Fruit fly (Drosophila melanogaster) whole organism, embryonic: ENCODE results near the gene Bet3.

ENCODE experiments used
- CG10267 ChIP-seq: fragments of 200-800 bp; sonication (Bioruptor generic); optimal IDR thresholded peaks from 2 replicates; lab custom pipeline; 2018; ENCODE audit warnings: missing biosample characterization, mild to moderate bottlenecking, missing genetic modification characterization, moderate library complexity
- CG11456 ChIP-seq: fragments of 200-800 bp; sonication (Bioruptor generic); IDR thresholded peaks from 3 replicates; pipeline ENCODE4 v1.3.6; 2022; ENCODE audit warnings: missing biosample characterization, missing genetic modification characterization
- CG12236 ChIP-seq: fragments of 200-800 bp; sonication (Bioruptor generic); optimal IDR thresholded peaks from 2 replicates; lab custom pipeline; 2016; ENCODE audit warnings: missing biosample characterization, missing genetic modification characterization
- CG15696 ChIP-seq: fragments of 200-800 bp; sonication (Bioruptor generic); optimal IDR thresholded peaks from 2 replicates; lab custom pipeline; 2019; ENCODE audit warnings: missing biosample characterization, mild to moderate bottlenecking, missing genetic modification characterization, moderate library complexity
- CG17186 ChIP-seq: fragments of 200-800 bp; sonication (Bioruptor generic); optimal IDR thresholded peaks from 3 replicates; lab custom pipeline; 2017; ENCODE audit warnings: missing biosample characterization, missing genetic modification reagents, missing genetic modification characterization
- CG17802 ChIP-seq: fragments of 200-800 bp; sonication (Bioruptor generic); optimal IDR thresholded peaks from 2 replicates; lab custom pipeline; 2018; ENCODE audit warnings: missing biosample characterization, mild to moderate bottlenecking, missing genetic modification characterization, moderate library complexity
- CG17829 ChIP-seq: fragments of 200-800 bp; optimal IDR thresholded peaks from 2 replicates; lab custom pipeline; 2019; ENCODE audit warnings: missing biosample characterization, mild to moderate bottlenecking, missing genetic modification characterization, moderate library complexity
- CG18764 ChIP-seq: fragments of 200-800 bp; sonication (Bioruptor generic); optimal IDR thresholded peaks from 3 replicates; lab custom pipeline; 2016; ENCODE audit warnings: missing biosample characterization, missing genetic modification characterization
- CG3065 ChIP-seq: fragments of 200-800 bp; sonication (Bioruptor generic); optimal IDR thresholded peaks from 2 replicates; lab custom pipeline; 2016; ENCODE audit warnings: missing biosample characterization, missing genetic modification characterization
- CG3163 ChIP-seq: fragments of 200-800 bp; sonication (Bioruptor generic); optimal IDR thresholded peaks from 3 replicates; lab custom pipeline; 2016; ENCODE audit warnings: missing biosample characterization, missing genetic modification characterization
- CG33213 ChIP-seq: fragments of 200-800 bp; sonication (Bioruptor generic); optimal IDR thresholded peaks from 3 replicates; lab custom pipeline; 2016; ENCODE audit warnings: missing biosample characterization, missing genetic modification characterization
- CG33557 ChIP-seq: fragments of 200-800 bp; sonication (Bioruptor generic); optimal IDR thresholded peaks from 2 replicates; lab custom pipeline; 2019; ENCODE audit warnings: missing biosample characterization, mild to moderate bottlenecking, missing genetic modification characterization, moderate library complexity
- CG34376 ChIP-seq: fragments of 200-800 bp; sonication (Bioruptor generic); optimal IDR thresholded peaks from 2 replicates; lab custom pipeline; 2018; ENCODE audit warnings: missing biosample characterization, mild to moderate bottlenecking, missing genetic modification characterization
- CG4404 ChIP-seq: fragments of 200-800 bp; sonication (Bioruptor generic); IDR thresholded peaks from 2 replicates; pipeline ENCODE4 v1.3.6; 2022; ENCODE audit warnings: missing biosample characterization, missing genetic modification characterization
- CG6272 ChIP-seq: fragments of 200-800 bp; sonication (Bioruptor generic); IDR thresholded peaks from 2 replicates; pipeline ENCODE4 v1.3.6; 2022; ENCODE audit warnings: missing biosample characterization, missing genetic modification characterization
- Dip3 ChIP-seq: fragments of 200-800 bp; sonication (Bioruptor generic); optimal IDR thresholded peaks from 3 replicates; lab custom pipeline; 2016; ENCODE audit warnings: missing biosample characterization, missing genetic modification characterization
- Hand ChIP-seq: fragments of 200-800 bp; sonication (Bioruptor generic); optimal IDR thresholded peaks from 2 replicates; lab custom pipeline; 2017; ENCODE audit warnings: mild to moderate bottlenecking, missing biosample characterization, missing genetic modification reagents, missing genetic modification characterization
- Hey ChIP-seq: fragments of 200-800 bp; sonication (Bioruptor generic); optimal IDR thresholded peaks from 3 replicates; lab custom pipeline; 2018; ENCODE audit warnings: missing biosample characterization, mild to moderate bottlenecking, missing genetic modification characterization
- Hr78 ChIP-seq, 2 experiments: fragments of 200-800 bp in 1 of 2; fragments of >200 bp in 1 of 2; sonication (Bioruptor generic) in 1 of 2; optimal IDR thresholded peaks; 2 replicates each; lab custom pipeline; 2017 to 2019; ENCODE audit warnings: missing biosample characterization in 2 of 2, missing genetic modification characterization in 2 of 2, mild to moderate bottlenecking in 1 of 2, moderate library complexity in 1 of 2
- Lpt ChIP-seq: fragments of >200 bp; optimal IDR thresholded peaks from 2 replicates; lab custom pipeline; 2018; ENCODE audit warnings: missing biosample characterization, missing genetic modification characterization
- Med ChIP-seq: fragments of 200-800 bp; sonication (Bioruptor generic); peaks from one replicate; lab custom pipeline; 2016; ENCODE audit warnings: missing biosample characterization, missing genetic modification characterization, mild to moderate bottlenecking, inconsistent platforms, moderate library complexity
- NK7.1 ChIP-seq: fragments of 200-800 bp; sonication (Bioruptor generic); optimal IDR thresholded peaks from 3 replicates; lab custom pipeline; 2016; ENCODE audit warnings: missing biosample characterization, missing genetic modification characterization
- Neu2 ChIP-seq: fragments of 200-800 bp; sonication (Bioruptor generic); optimal IDR thresholded peaks from 3 replicates; lab custom pipeline; 2016; ENCODE audit warnings: missing biosample characterization, missing genetic modification characterization, borderline replicate concordance
- Nf-YA ChIP-seq: fragments of 200-800 bp; sonication (Bioruptor generic); IDR thresholded peaks from 2 replicates; pipeline ENCODE4 v1.3.6; 2022; ENCODE audit warnings: missing biosample characterization, missing genetic modification characterization
- Sin3A ChIP-seq: fragments of >200 bp; optimal IDR thresholded peaks from 2 replicates; lab custom pipeline; 2018
- Sox102F ChIP-seq: fragments of 200-800 bp; sonication (Bioruptor generic); optimal IDR thresholded peaks from 2 replicates; lab custom pipeline; 2018; ENCODE audit warnings: missing biosample characterization, mild to moderate bottlenecking, missing genetic modification characterization, moderate library complexity
- TFAM ChIP-seq: fragments of 200-800 bp; sonication (Bioruptor generic); optimal IDR thresholded peaks from 2 replicates; lab custom pipeline; 2017; ENCODE audit warnings: missing biosample characterization, missing genetic modification characterization, inconsistent platforms
- Taf1 ChIP-seq: fragments of 200-800 bp; sonication (Bioruptor generic); IDR thresholded peaks from 2 replicates; pipeline ENCODE4 v1.3.6; 2022; ENCODE audit warnings: missing biosample characterization, missing genetic modification characterization
- Xbp1 ChIP-seq: fragments of 200-800 bp; sonication (Bioruptor generic); optimal IDR thresholded peaks from 3 replicates; lab custom pipeline; 2016; ENCODE audit warnings: missing biosample characterization, mild to moderate bottlenecking, missing genetic modification characterization
- az2 ChIP-seq: fragments of 200-800 bp; sonication (Bioruptor generic); optimal IDR thresholded peaks from 3 replicates; lab custom pipeline; 2016; ENCODE audit warnings: missing biosample characterization, missing genetic modification characterization
- bab2 ChIP-seq: fragments of 200-800 bp; sonication (Bioruptor generic); optimal IDR thresholded peaks from 2 replicates; lab custom pipeline; 2016; ENCODE audit warnings: missing biosample characterization, missing genetic modification characterization
- bbx ChIP-seq: fragments of 200-800 bp; sonication (Bioruptor generic); IDR thresholded peaks from 2 replicates; pipeline ENCODE4 v1.3.6; 2022; ENCODE audit warnings: missing biosample characterization, missing genetic modification characterization; ENCODE audit not compliant: partially characterized antibody
- bsh ChIP-seq, 2 experiments: fragments of 200-800 bp; sonication (Bioruptor generic); optimal IDR thresholded peaks; 2 replicates each; lab custom pipeline; 2017 to 2018; ENCODE audit warnings: mild to moderate bottlenecking in 2 of 2, missing biosample characterization in 2 of 2, missing genetic modification characterization in 2 of 2, moderate library complexity in 1 of 2
- cwo ChIP-seq: fragments of 200-800 bp; sonication (Bioruptor generic); optimal IDR thresholded peaks from 3 replicates; lab custom pipeline; 2017; ENCODE audit warnings: missing biosample characterization, missing genetic modification characterization, mild to moderate bottlenecking, moderate library complexity, missing genetic modification reagents
- dan ChIP-seq: fragments of 200-800 bp; sonication (Bioruptor generic); IDR thresholded peaks from 2 replicates; pipeline ENCODE4 v1.3.6; 2022; ENCODE audit warnings: missing biosample characterization, missing genetic modification characterization
- dysf ChIP-seq: fragments of 200-800 bp; sonication (Bioruptor generic); IDR thresholded peaks from 3 replicates; pipeline ENCODE4 v1.3.6; 2022; ENCODE audit warnings: missing biosample characterization, missing genetic modification characterization
- ewg ChIP-seq: fragments of 200-800 bp; sonication (Bioruptor generic); optimal IDR thresholded peaks from 3 replicates; lab custom pipeline; 2017; ENCODE audit warnings: mild to moderate bottlenecking, missing biosample characterization, missing genetic modification reagents, missing genetic modification characterization
- exex ChIP-seq: fragments of 200-800 bp; sonication (Bioruptor generic); optimal IDR thresholded peaks from 4 replicates; lab custom pipeline; 2018; ENCODE audit warnings: missing biosample characterization, mild to moderate bottlenecking, missing genetic modification characterization, moderate library complexity
- jing ChIP-seq: fragments of 200-800 bp; sonication (Bioruptor generic); optimal IDR thresholded peaks from 2 replicates; lab custom pipeline; 2018; ENCODE audit warnings: missing biosample characterization, mild to moderate bottlenecking, missing genetic modification characterization
- lola ChIP-seq, 3 experiments: fragments of >200 bp in 2 of 3; fragments of 200-800 bp in 1 of 3; sonication (Bioruptor generic) in 1 of 3; optimal IDR thresholded peaks; 2 replicates each; lab custom pipeline; 2017 to 2019; ENCODE audit warnings: missing biosample characterization in 3 of 3, missing genetic modification characterization in 3 of 3, mild to moderate bottlenecking in 1 of 3, moderate library complexity in 1 of 3
- mirr ChIP-seq: fragments of 200-800 bp; sonication (Bioruptor generic); optimal IDR thresholded peaks from 3 replicates; lab custom pipeline; 2018; ENCODE audit warnings: missing biosample characterization, mild to moderate bottlenecking, missing genetic modification characterization
- nau ChIP-seq: fragments of 200-800 bp; sonication (Bioruptor generic); optimal IDR thresholded peaks from 3 replicates; lab custom pipeline; 2017; ENCODE audit warnings: missing biosample characterization, mild to moderate bottlenecking, missing genetic modification characterization, missing genetic modification reagents
- pnt ChIP-seq: fragments of 200-800 bp; sonication (Bioruptor generic); optimal IDR thresholded peaks from 3 replicates; lab custom pipeline; 2016; ENCODE audit warnings: missing biosample characterization, missing genetic modification characterization
- pros ChIP-seq: fragments of 200-800 bp; sonication (Bioruptor generic); optimal IDR thresholded peaks from 3 replicates; lab custom pipeline; 2019; ENCODE audit warnings: missing biosample characterization, mild to moderate bottlenecking, missing genetic modification characterization, moderate library complexity
- psq ChIP-seq: fragments of 200-800 bp; sonication (Bioruptor generic); optimal IDR thresholded peaks from 2 replicates; lab custom pipeline; 2017; ENCODE audit warnings: missing biosample characterization, missing genetic modification characterization
- ssp ChIP-seq: fragments of 200-800 bp; sonication (Bioruptor generic); IDR thresholded peaks from 2 replicates; pipeline ENCODE4 v1.3.6; 2022; ENCODE audit warnings: missing biosample characterization, missing genetic modification characterization
- tio ChIP-seq: fragments of 200-800 bp; sonication (Bioruptor generic); optimal IDR thresholded peaks from 2 replicates; lab custom pipeline; 2017; ENCODE audit warnings: missing biosample characterization, missing genetic modification characterization, inconsistent platforms
- tll ChIP-seq, 2 experiments: fragments of 200-800 bp in 1 of 2; fragments of >200 bp in 1 of 2; sonication (Bioruptor generic) in 1 of 2; optimal IDR thresholded peaks; 2 replicates each; lab custom pipeline; 2017 to 2019; ENCODE audit warnings: missing biosample characterization in 2 of 2, missing genetic modification characterization in 2 of 2, mild to moderate bottlenecking in 1 of 2, moderate library complexity in 1 of 2
- zen ChIP-seq: fragments of 200-800 bp; sonication (Bioruptor generic); optimal IDR thresholded peaks from 3 replicates; lab custom pipeline; 2018; ENCODE audit warnings: missing biosample characterization, mild to moderate bottlenecking, missing genetic modification characterization, moderate library complexity

The Bet3 gene

DNA sequence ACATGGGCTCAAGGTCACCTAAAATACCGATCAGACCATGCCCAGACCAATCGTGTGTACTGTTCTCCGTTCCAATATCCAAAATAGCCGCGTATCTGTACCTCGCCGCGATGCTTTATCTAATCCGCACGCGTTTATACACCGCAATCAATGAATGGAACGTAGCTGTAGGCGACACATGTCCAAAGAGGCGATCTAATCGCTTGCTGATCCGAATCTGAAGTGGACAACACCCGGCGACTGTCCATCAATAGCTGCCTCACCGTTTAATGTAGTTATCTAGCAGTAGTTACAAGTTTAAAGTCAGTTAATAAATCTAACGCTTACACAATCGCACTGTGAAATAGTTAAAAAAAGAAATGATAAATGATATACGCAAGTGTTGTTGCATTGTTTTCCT is 10.4 kb upstream of the Bet3 start (continued):
- no peak for TF ChIP-seq CG11456 (GFP tag; lab: Robert Waterston, UW)
- TF ChIP-seq mirr (GFP tag; lab: Kevin White, UChicago): peak; percentile 95
- no peak for TF ChIP-seq CG3163 (GFP tag; lab: Kevin White, UChicago)
- peak; percentile 85 for TF ChIP-seq CG34376
- no peak for TF ChIP-seq CG18764 (GFP tag; lab: Kevin White, UChicago)
- no peak for TF ChIP-seq Hr78 (GFP tag; optimal IDR thresholded peaks at IDR 0.05; lab: Kevin White, UChicago)
- TF ChIP-seq Med: peak; percentile 57
- TF ChIP-seq zen (tag; lab: Kevin White, UChicago): no peak
- TF ChIP-seq Lpt (GFP tag; lab: Kevin White, UChicago): no peak
- no peak for TF ChIP-seq tio (GFP tag; lab: Kevin White, UChicago)
- peak; percentile 90 for TF ChIP-seq Hey
- peak; percentile 88 for TF ChIP-seq exex (tag; lab: Kevin White, UChicago)
- TF ChIP-seq dysf (GFP tag; lab: Robert Waterston, UW): 0 out of 3 replicates have a peak, but pooled peaks have one; percentile 16
- TF ChIP-seq cwo (GFP tag; lab: Kevin White, UChicago): peak; percentile 63
- no peak for TF ChIP-seq Sox102F (GFP tag; lab: Kevin White, UChicago)
- TF ChIP-seq nau (GFP tag; lab: Kevin White, UChicago): no peak
- no peak for TF ChIP-seq Nf-YA
- TF ChIP-seq CG33557 (GFP tag; lab: Kevin White, UChicago): no peak
- TF ChIP-seq Sin3A (lab: Kevin White, UChicago): no peak
- no peak for TF ChIP-seq Neu2
- TF ChIP-seq bbx: 0 out of 2 replicates have a peak, but pooled peaks have one; percentile 31

DNA sequence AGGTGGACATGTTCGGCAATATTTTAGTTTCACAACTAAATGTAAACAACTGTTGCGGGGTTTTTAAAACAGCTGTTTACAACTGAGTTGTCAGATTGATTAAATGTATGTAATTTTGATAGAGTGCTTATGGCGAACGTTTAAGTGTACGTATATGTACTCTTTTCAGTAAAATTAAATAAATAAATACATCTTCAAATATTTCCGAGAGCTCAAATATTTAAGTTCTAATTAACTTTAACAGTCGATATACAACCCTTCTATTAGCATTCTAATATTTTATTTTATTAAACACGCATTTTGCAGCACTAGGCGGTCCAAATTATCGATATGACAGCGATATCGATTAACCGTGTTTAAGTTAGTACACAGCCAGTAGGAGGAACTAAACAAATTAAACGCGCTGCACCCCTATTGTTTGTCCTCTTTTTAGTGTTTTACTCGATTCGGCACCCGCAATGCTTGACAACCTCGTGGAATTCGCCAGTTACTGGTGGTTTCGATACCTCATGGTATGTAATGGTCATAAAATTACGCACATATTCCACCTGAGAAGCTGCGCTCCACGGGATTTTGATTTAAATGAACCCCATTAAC is 9.6 kb upstream of the Bet3 start, which contains the start of the genes CG3448 and ghi:
Gene CG3448, minus strand, starts transcription at position 51 of the 597 bp plus-strand sequence.
Gene ghi, plus strand, starts transcription at position 355 of the 597 bp plus-strand sequence.
- TF ChIP-seq Dip3 (GFP tag; lab: Kevin White, UChicago) (peak; percentile 28), CG4404 (GFP tag; lab: Robert Waterston, UW) (peak; percentile 49; the same call in 1 of the 2 replicates), bab2 (peak; percentile 8), Taf1 (peak; percentile 27; the same call in 1 of the 2 replicates), CG6272 (GFP tag; lab: Robert Waterston, UW) (peak; percentile 60; the same call in 1 of the 2 replicates), lola (GFP tag; optimal IDR thresholded peaks at IDR 0.05; lab: Kevin White, UChicago) (peak in 1 of 3 experiments; percentile 15), NK7.1 (GFP tag; lab: Kevin White, UChicago) (no peak), CG15696 (tag; lab: Kevin White, UChicago) (peak; percentile 74), tll (GFP tag; optimal IDR thresholded peaks at IDR 0.05; lab: Kevin White, UChicago) (no peak), TFAM (GFP tag; lab: Kevin White, UChicago) (no peak), ewg (GFP tag; lab: Kevin White, UChicago) (peak; percentile 28), Hand (GFP tag; lab: Kevin White, UChicago) (no peak), CG3065 (GFP tag; lab: Kevin White, UChicago) (no peak), CG17802 (tag; lab: Kevin White, UChicago) (peak; percentile 11), Xbp1 (GFP tag; lab: Kevin White, UChicago) (peak; percentile 42), CG10267 (peak; percentile 98), dan (GFP tag; lab: Robert Waterston, UW) (no peak), CG12236 (no peak), bsh (GFP tag; optimal IDR thresholded peaks at IDR 0.05; lab: Kevin White, UChicago) (peak in 1 of 2 experiments; percentile 40), CG33213 (GFP tag; lab: Kevin White, UChicago) (peak; percentile 6), CG17186 (peak; percentile 22), ssp (GFP tag; lab: Robert Waterston, UW) (peak; percentile 44), psq (no peak), jing (no peak), pros (GFP tag; lab: Kevin White, UChicago) (no peak), pnt (peak; percentile 29), CG17829 (tag; lab: Kevin White, UChicago) (peak; percentile 61), az2 (GFP tag; lab: Kevin White, UChicago) (peak; percentile 3)
